Worm (Caenorhabditis elegans) whole organism, young adult: Measurements from ENCODE around the gene F46B6.13.

Source experiments
- F52B5.7 ChIP-seq: sonication (generic microtip); optimal IDR thresholded peaks from 2 replicates; lab custom pipeline; 2016; ENCODE audit warnings: mild to moderate bottlenecking, missing genetic modification characterization, missing compliant biosample characterization
- egrh-3 ChIP-seq: fragments of 200-800 bp; sonication (Bioruptor generic); IDR thresholded peaks from 2 replicates; pipeline ENCODE4 v1.3.6; 2022; ENCODE audit warnings: missing genetic modification reagents, missing genetic modification characterization, missing compliant biosample characterization
- let-526 ChIP-seq: fragments of 200-800 bp; sonication (Bioruptor generic); IDR thresholded peaks from 2 replicates; pipeline ENCODE4 v1.3.6; 2022; ENCODE audit warnings: missing genetic modification reagents, missing genetic modification characterization, missing compliant biosample characterization
- nhr-90 ChIP-seq: sonication (generic microtip); optimal IDR thresholded peaks from 2 replicates; lab custom pipeline; 2016; ENCODE audit warnings: missing genotype, mild to moderate bottlenecking, missing genetic modification characterization, missing compliant biosample characterization
- snpc-4 ChIP-seq, 5 experiments: fragments of 150-350 bp in 1 of 5; sonication (generic microtip) in 4 of 5; optimal IDR thresholded peaks; 2 replicates each; lab custom pipeline; 2014 to 2018; ENCODE audit warnings: missing genetic modification characterization in 5 of 5, missing biosample characterization in 3 of 5, antibody characterized with exemption in 2 of 5, mild to moderate bottlenecking in 2 of 5, missing compliant biosample characterization in 2 of 5, missing genotype in 2 of 5, moderate library complexity in 2 of 5, missing genetic modification reagents in 1 of 5
- ztf-3 ChIP-seq: fragments of 200-800 bp; sonication (Bioruptor generic); optimal IDR thresholded peaks from 2 replicates; lab custom pipeline; 2018; ENCODE audit warnings: mild to moderate bottlenecking, missing genetic modification characterization, missing compliant biosample characterization

- TF ChIP-seq let-526 (no peak), egrh-3 (no peak), ztf-3 (no peak), snpc-4 (GFP tag; optimal IDR thresholded peaks at IDR 0.05; lab: Kevin White, UChicago) (no peak), snpc-4 (tag; optimal IDR thresholded peaks at IDR 0.05; lab: Kevin White, UChicago) (no peak), F52B5.7 (no peak), nhr-90 (tag; lab: Kevin White, UChicago) (no peak)
Observed at ce11 chrV:9796002-9796401, 3.0 kb downstream of the F46B6.13 start.
